Fruit fly (Drosophila melanogaster) whole organism, pupa: ENCODE measurements around the gene Nagk.

Source experiments
- CG10348 ChIP-seq: fragments of 200-800 bp; sonication (Bioruptor generic); IDR thresholded peaks from 2 replicates; pipeline ENCODE4 v1.3.6; 2022; ENCODE audit warnings: missing biosample characterization, missing genetic modification characterization
- CG12605 ChIP-seq: fragments of 200-800 bp; sonication (Bioruptor generic); IDR thresholded peaks from 2 replicates; pipeline ENCODE4 v1.3.6; 2022; ENCODE audit warnings: missing biosample characterization, missing genetic modification characterization
- CG13204 ChIP-seq: fragments of 200-800 bp; sonication (Bioruptor generic); optimal IDR thresholded peaks from 2 replicates; lab custom pipeline; 2018; ENCODE audit warnings: missing biosample characterization, mild to moderate bottlenecking, missing genetic modification characterization, moderate library complexity
- CG14655 ChIP-seq: fragments of 200-800 bp; sonication (Bioruptor generic); optimal IDR thresholded peaks from 3 replicates; lab custom pipeline; 2017; ENCODE audit warnings: mild to moderate bottlenecking, missing biosample characterization, missing genetic modification reagents, missing genetic modification characterization
- CG15710 ChIP-seq: fragments of 200-800 bp; sonication (Bioruptor generic); optimal IDR thresholded peaks from 2 replicates; lab custom pipeline; 2018; ENCODE audit warnings: missing biosample characterization, mild to moderate bottlenecking, missing genetic modification characterization, moderate library complexity
- CG17806 ChIP-seq: fragments of 200-800 bp; sonication (Bioruptor generic); optimal IDR thresholded peaks from 2 replicates; lab custom pipeline; 2018; ENCODE audit warnings: missing biosample characterization, mild to moderate bottlenecking, missing genetic modification characterization, moderate library complexity
- CG32121 ChIP-seq: fragments of 200-800 bp; sonication (Bioruptor generic); IDR thresholded peaks from 2 replicates; pipeline ENCODE4 v1.3.6; 2022; ENCODE audit warnings: missing biosample characterization, missing genetic modification characterization
- CG34367 ChIP-seq: fragments of 200-800 bp; sonication (Bioruptor generic); optimal IDR thresholded peaks from 2 replicates; lab custom pipeline; 2018; ENCODE audit warnings: missing biosample characterization, mild to moderate bottlenecking, missing genetic modification characterization
- CG4496 ChIP-seq: fragments of 200-800 bp; sonication (Bioruptor generic); IDR thresholded peaks from 3 replicates; pipeline ENCODE4 v1.3.6; 2022; ENCODE audit warnings: missing biosample characterization, missing genetic modification characterization
- CG8159 ChIP-seq: fragments of 200-800 bp; sonication (Bioruptor generic); optimal IDR thresholded peaks from 3 replicates; lab custom pipeline; 2018; ENCODE audit warnings: missing biosample characterization, mild to moderate bottlenecking, missing genetic modification characterization, moderate library complexity
- CG8301 ChIP-seq: fragments of 200-800 bp; sonication (Bioruptor generic); optimal IDR thresholded peaks from 2 replicates; lab custom pipeline; 2018; ENCODE audit warnings: missing biosample characterization, mild to moderate bottlenecking, missing genetic modification characterization
- CG9948 ChIP-seq: fragments of 200-800 bp; sonication (Bioruptor generic); optimal IDR thresholded peaks from 2 replicates; lab custom pipeline; 2018; ENCODE audit warnings: missing biosample characterization, mild to moderate bottlenecking, missing genetic modification characterization, moderate library complexity
- D1 ChIP-seq: fragments of 200-800 bp; sonication (Bioruptor generic); optimal IDR thresholded peaks from 2 replicates; lab custom pipeline; 2018; ENCODE audit warnings: missing biosample characterization, mild to moderate bottlenecking, missing genetic modification characterization, moderate library complexity
- EcR ChIP-seq: fragments of 200-800 bp; sonication (Bioruptor generic); optimal IDR thresholded peaks from 3 replicates; lab custom pipeline; 2019; ENCODE audit warnings: missing biosample characterization, missing genetic modification characterization, mild to moderate bottlenecking, moderate library complexity, missing genetic modification reagents
- Ets98B ChIP-seq: fragments of 200-800 bp; sonication (Bioruptor generic); IDR thresholded peaks from 2 replicates; pipeline ENCODE4 v1.3.6; 2022; ENCODE audit warnings: missing biosample characterization, missing genetic modification characterization
- Pif1A ChIP-seq: fragments of 200-800 bp; sonication (Bioruptor generic); optimal IDR thresholded peaks from 3 replicates; lab custom pipeline; 2016; ENCODE audit warnings: missing biosample characterization, missing genetic modification characterization
- Pif1B ChIP-seq: fragments of 200-800 bp; sonication (Bioruptor generic); optimal IDR thresholded peaks from 3 replicates; lab custom pipeline; 2016; ENCODE audit warnings: missing biosample characterization, missing genetic modification characterization
- Snoo ChIP-seq: fragments of 200-800 bp; sonication (Bioruptor generic); optimal IDR thresholded peaks from 3 replicates; lab custom pipeline; 2017; ENCODE audit warnings: missing biosample characterization, mild to moderate bottlenecking, missing genetic modification characterization, inconsistent platforms
- fd96Ca ChIP-seq: fragments of 200-800 bp; sonication (Bioruptor generic); IDR thresholded peaks from 3 replicates; pipeline ENCODE4 v1.3.6; 2022; ENCODE audit warnings: missing biosample characterization, missing genetic modification characterization
- gl ChIP-seq: fragments of 200-800 bp; sonication (Bioruptor generic); optimal IDR thresholded peaks from 2 replicates; lab custom pipeline; 2018; ENCODE audit warnings: missing biosample characterization, mild to moderate bottlenecking, missing genetic modification characterization
- rn ChIP-seq: fragments of 200-800 bp; sonication (Bioruptor generic); IDR thresholded peaks from 2 replicates; pipeline ENCODE4 v1.3.6; 2022; ENCODE audit warnings: missing biosample characterization, missing genetic modification characterization

Gene Nagk

dm6 chr3R:15369742-15370141, 26.7 kb upstream of the Nagk start, which contains the start of gene CG14868:
CG14868 (minus strand) TSS chr3R:15369945.
- TF ChIP-seq CG8159 (no peak), CG9948 (tag; lab: Kevin White, UChicago) (no peak), CG4496 (GFP tag; lab: Robert Waterston, UW) (no peak), CG15710 (no peak), Ets98B (GFP tag; lab: Robert Waterston, UW) (no peak), fd96Ca (no peak), CG14655 (no peak), Pif1B (GFP tag; lab: Kevin White, UChicago) (no peak), D1 (tag; lab: Kevin White, UChicago) (no peak), CG8301 (no peak), CG10348 (no peak), Pif1A (GFP tag; lab: Kevin White, UChicago) (no peak), rn (GFP tag; lab: Robert Waterston, UW) (no peak), CG12605 (GFP tag; lab: Robert Waterston, UW) (no peak), CG34367 (no peak)
- TF ChIP-seq, all 21 proteins: peak for 0

dm6 chr3R:15367477-15367876, 24.4 kb upstream of the Nagk start, which contains the start of gene CG34404:
CG34404 (minus strand) TSS chr3R:15367665.
- no peak for TF ChIP-seq CG17806 (tag; lab: Kevin White, UChicago)
- TF ChIP-seq D1 (tag; lab: Kevin White, UChicago) = no peak
- no peak for TF ChIP-seq CG32121 (GFP tag; lab: Robert Waterston, UW)

dm6 chr3R:15366839-15367238, 23.8 kb upstream of the Nagk start:
- TF ChIP-seq CG13204 (GFP tag; lab: Kevin White, UChicago) = no peak
- peak; percentile 76; the same call in 2 of the 3 replicates for TF ChIP-seq CG4496 (GFP tag; lab: Robert Waterston, UW)
- TF ChIP-seq CG9948 (tag; lab: Kevin White, UChicago) = peak; percentile 43
- peak; percentile 46; the same call in 1 of the 2 replicates for TF ChIP-seq CG12605 (GFP tag; lab: Robert Waterston, UW)
- peak; percentile 55 for TF ChIP-seq CG17806 (tag; lab: Kevin White, UChicago)
- TF ChIP-seq CG32121 (GFP tag; lab: Robert Waterston, UW) = peak; percentile 62; the same call in 1 of the 2 replicates
- peak; percentile 19 for TF ChIP-seq Snoo
- TF ChIP-seq CG15710 = peak; percentile 32
- no peak for TF ChIP-seq rn (GFP tag; lab: Robert Waterston, UW)
- TF ChIP-seq Pif1A (GFP tag; lab: Kevin White, UChicago) = no peak
- TF ChIP-seq Ets98B (GFP tag; lab: Robert Waterston, UW) = peak; percentile 41

dm6 chr3R:15363608-15364007, 20.6 kb upstream of the Nagk start, which contains the start of gene CG6171:
CG6171 (minus strand) TSS chr3R:15363857.
- no peak for TF ChIP-seq D1 (tag; lab: Kevin White, UChicago)
- TF ChIP-seq CG13204 (GFP tag; lab: Kevin White, UChicago) = no peak
- no peak for TF ChIP-seq CG32121 (GFP tag; lab: Robert Waterston, UW)
- no peak for TF ChIP-seq Pif1A (GFP tag; lab: Kevin White, UChicago)
- no peak for TF ChIP-seq CG4496 (GFP tag; lab: Robert Waterston, UW)
- TF ChIP-seq CG9948 (tag; lab: Kevin White, UChicago) = no peak
- TF ChIP-seq CG8159 = no peak
- no peak for TF ChIP-seq fd96Ca
- no peak for TF ChIP-seq CG12605 (GFP tag; lab: Robert Waterston, UW)
- TF ChIP-seq CG17806 (tag; lab: Kevin White, UChicago) = no peak
- TF ChIP-seq CG34367 = no peak
- TF ChIP-seq CG15710 = no peak
- no peak for TF ChIP-seq rn (GFP tag; lab: Robert Waterston, UW)
- TF ChIP-seq Ets98B (GFP tag; lab: Robert Waterston, UW) = no peak
- no peak for TF ChIP-seq Pif1B (GFP tag; lab: Kevin White, UChicago)

- TF ChIP-seq EcR (no peak), CG32121 (GFP tag; lab: Robert Waterston, UW) (peak; percentile 19; the same call in 1 of the 2 replicates)
Measured at dm6 chr3R:15361490-15361889, 18.4 kb upstream of the Nagk start, which contains the start of the genes Cog2 and Trax. Cog2 (minus strand) TSS chr3R:15361657. Trax (plus strand) TSS chr3R:15361692.

dm6 chr3R:15356645-15357431, 13.8 kb upstream of the Nagk start, which contains the start of the genes Atg4b and Hibch:
Atg4b (minus strand) TSS chr3R:15356924.
Hibch (plus strand) TSS chr3R:15357229.
- TF ChIP-seq fd96Ca (peak; percentile 75; the same call in 2 of the 3 replicates), CG9948 (tag; lab: Kevin White, UChicago) (peak; percentile 77), Snoo (peak; percentile 63), CG8159 (peak; percentile 89), CG17806 (tag; lab: Kevin White, UChicago) (peak; percentile 83), CG13204 (GFP tag; lab: Kevin White, UChicago) (no peak), Pif1B (GFP tag; lab: Kevin White, UChicago) (no peak), D1 (tag; lab: Kevin White, UChicago) (no peak), CG15710 (peak; percentile 84), CG14655 (no peak), CG32121 (GFP tag; lab: Robert Waterston, UW) (peak; percentile 72), CG10348 (0 out of 2 replicates have a peak, but pooled peaks have one; percentile 20), CG12605 (GFP tag; lab: Robert Waterston, UW) (0 out of 2 replicates have a peak, but pooled peaks have one; percentile 26), CG34367 (peak; percentile 68), CG4496 (GFP tag; lab: Robert Waterston, UW) (peak; percentile 81), Pif1A (GFP tag; lab: Kevin White, UChicago) (no peak), rn (GFP tag; lab: Robert Waterston, UW) (peak; percentile 46; the same call in 1 of the 2 replicates), EcR (peak; percentile 17), Ets98B (GFP tag; lab: Robert Waterston, UW) (peak; percentile 75), CG8301 (no peak), gl (tag; lab: Kevin White, UChicago) (peak; percentile 55)
